Worm (Caenorhabditis elegans) whole organism, mixed stage, embryonic: ENCODE data around the gene mmcm-1.

ENCODE experiments used
- M03D4.4 ChIP-seq: sonication (generic microtip); optimal IDR thresholded peaks from 2 replicates; lab custom pipeline; 2017; ENCODE audit warnings: mild to moderate bottlenecking, missing genetic modification characterization, missing compliant biosample characterization
- bed-3 ChIP-seq: fragments of 200-800 bp; sonication (Bioruptor generic); optimal IDR thresholded peaks from 3 replicates; lab custom pipeline; 2018; ENCODE audit warnings: mild to moderate bottlenecking, missing genetic modification characterization, moderate library complexity, missing compliant biosample characterization
- blmp-1 ChIP-seq: fragments of 150-350 bp; optimal IDR thresholded peaks from 2 replicates; lab custom pipeline; 2014; ENCODE audit warnings: missing biosample characterization, missing genetic modification characterization
- ceh-39 ChIP-seq: fragments of 150-350 bp; optimal IDR thresholded peaks from 2 replicates; lab custom pipeline; 2014; ENCODE audit warnings: missing biosample characterization, missing genetic modification characterization
- ceh-43 ChIP-seq: fragments of 200-800 bp; sonication (Bioruptor generic); optimal IDR thresholded peaks from 2 replicates; lab custom pipeline; 2018; ENCODE audit warnings: mild to moderate bottlenecking, missing genetic modification characterization, moderate library complexity, missing compliant biosample characterization
- ceh-83 ChIP-seq: fragments of 200-800 bp; sonication (Bioruptor generic); optimal IDR thresholded peaks from 2 replicates; lab custom pipeline; 2018; ENCODE audit warnings: mild to moderate bottlenecking, missing genetic modification characterization, missing compliant biosample characterization
- cnd-1 ChIP-seq: fragments of 200-800 bp; sonication (Bioruptor generic); optimal IDR thresholded peaks from 2 replicates; lab custom pipeline; 2018; ENCODE audit warnings: mild to moderate bottlenecking, missing genetic modification characterization, missing compliant biosample characterization
- drap-1 ChIP-seq: fragments of 200-800 bp; sonication (Bioruptor generic); optimal IDR thresholded peaks from 3 replicates; lab custom pipeline; 2018; ENCODE audit warnings: mild to moderate bottlenecking, missing genetic modification characterization, missing compliant biosample characterization
- elt-1 ChIP-seq: sonication (generic microtip); optimal IDR thresholded peaks from 2 replicates; lab custom pipeline; 2017; ENCODE audit warnings: missing genetic modification characterization, mild to moderate bottlenecking, missing compliant biosample characterization, antibody characterized with exemption, moderate library complexity, borderline replicate concordance; ENCODE audit not compliant: insufficient read depth
- elt-3 ChIP-seq: fragments of 150-350 bp; optimal IDR thresholded peaks from 2 replicates; lab custom pipeline; 2014; ENCODE audit warnings: missing biosample characterization, missing genetic modification characterization
- ham-2 ChIP-seq: fragments of 200-800 bp; sonication (Bioruptor generic); optimal IDR thresholded peaks from 2 replicates; lab custom pipeline; 2018; ENCODE audit warnings: mild to moderate bottlenecking, missing genetic modification characterization, missing compliant biosample characterization
- lin-13 ChIP-seq: fragments of 150-350 bp; optimal IDR thresholded peaks from 2 replicates; lab custom pipeline; 2014; ENCODE audit warnings: missing biosample characterization, missing genetic modification characterization
- lin-32 ChIP-seq: fragments of 200-800 bp; sonication (Bioruptor generic); optimal IDR thresholded peaks from 2 replicates; lab custom pipeline; 2018; ENCODE audit warnings: mild to moderate bottlenecking, missing genetic modification characterization, missing compliant biosample characterization
- lsy-2 ChIP-seq: fragments of 150-350 bp; optimal IDR thresholded peaks from 2 replicates; lab custom pipeline; 2014; ENCODE audit warnings: missing biosample characterization, missing genetic modification characterization
- mab-5 ChIP-seq: fragments of 150-350 bp; optimal IDR thresholded peaks from 2 replicates; lab custom pipeline; 2014; ENCODE audit warnings: missing biosample characterization, missing genetic modification characterization
- mep-1 ChIP-seq: fragments of 150-350 bp; optimal IDR thresholded peaks from 2 replicates; lab custom pipeline; 2017; ENCODE audit warnings: missing biosample characterization, missing genetic modification reagents, missing genetic modification characterization, inconsistent platforms
- nhr-12 ChIP-seq: fragments of 150-350 bp; optimal IDR thresholded peaks from 2 replicates; lab custom pipeline; 2014; ENCODE audit warnings: missing biosample characterization, missing genetic modification characterization
- nhr-2 ChIP-seq: fragments of 150-350 bp; optimal IDR thresholded peaks from 2 replicates; lab custom pipeline; 2014; ENCODE audit warnings: missing biosample characterization, missing genetic modification characterization
- nhr-76 ChIP-seq: sonication (generic microtip); optimal IDR thresholded peaks from 2 replicates; lab custom pipeline; 2017; ENCODE audit warnings: missing biosample characterization, missing genetic modification characterization
- pha-4 ChIP-seq: fragments of 150-350 bp; optimal IDR thresholded peaks from 2 replicates; lab custom pipeline; 2018; ENCODE audit warnings: missing biosample characterization, missing genetic modification reagents, missing genetic modification characterization
- sem-2 ChIP-seq: fragments of 200-800 bp; sonication (Bioruptor generic); optimal IDR thresholded peaks from 2 replicates; lab custom pipeline; 2018; ENCODE audit warnings: mild to moderate bottlenecking, missing genetic modification characterization, missing compliant biosample characterization
- snpc-4 ChIP-seq: fragments of 150-350 bp; optimal IDR thresholded peaks from 2 replicates; lab custom pipeline; 2014; ENCODE audit warnings: missing biosample characterization, missing genetic modification characterization
- sptf-1 ChIP-seq: sonication (generic microtip); optimal IDR thresholded peaks from 2 replicates; lab custom pipeline; 2017; ENCODE audit warnings: mild to moderate bottlenecking, missing genetic modification characterization, moderate library complexity, missing compliant biosample characterization
- tbx-8 ChIP-seq: fragments of 200-800 bp; sonication (Bioruptor generic); optimal IDR thresholded peaks from 2 replicates; lab custom pipeline; 2018; ENCODE audit warnings: mild to moderate bottlenecking, missing genetic modification characterization, moderate library complexity, missing compliant biosample characterization
- unc-120 ChIP-seq: sonication (generic microtip); optimal IDR thresholded peaks from 2 replicates; lab custom pipeline; 2017; ENCODE audit warnings: missing genetic modification characterization, missing compliant biosample characterization; ENCODE audit not compliant: poor library complexity, severe bottlenecking
- unc-39 ChIP-seq: fragments of 150-350 bp; optimal IDR thresholded peaks from 2 replicates; lab custom pipeline; 2014; ENCODE audit warnings: missing biosample characterization, missing genetic modification characterization
- unc-62 ChIP-seq: fragments of 150-350 bp; optimal IDR thresholded peaks from 2 replicates; lab custom pipeline; 2014; ENCODE audit warnings: missing biosample characterization, missing genetic modification reagents, missing genetic modification characterization
- zip-8 ChIP-seq: fragments of 150-350 bp; optimal IDR thresholded peaks from 2 replicates; lab custom pipeline; 2014; ENCODE audit warnings: missing biosample characterization, missing genetic modification characterization
- ztf-11 ChIP-seq: fragments of 150-350 bp; optimal IDR thresholded peaks from 2 replicates; lab custom pipeline; 2014; ENCODE audit warnings: missing biosample characterization, missing genetic modification characterization

mmcm-1 gene

DNA sequence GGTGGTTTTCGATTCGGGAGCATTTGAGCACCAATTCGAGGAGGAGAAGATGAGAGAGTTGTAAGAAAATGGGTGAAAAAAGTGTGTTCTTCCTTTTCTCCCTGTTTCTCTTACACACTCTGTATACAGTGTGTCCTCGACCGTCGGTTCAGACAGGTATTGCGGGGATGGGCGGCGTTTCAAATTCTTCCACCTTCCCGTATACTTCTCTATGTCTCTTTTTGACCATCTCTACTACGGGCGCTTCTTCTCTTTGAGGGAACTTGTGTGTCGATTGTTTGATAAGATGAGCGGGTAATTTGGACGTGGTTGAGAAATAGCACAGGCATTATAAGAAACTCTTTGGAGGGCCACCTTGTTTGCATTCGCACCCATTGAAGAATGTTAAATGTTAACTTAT is 19.9 kb downstream of the mmcm-1 start:
- TF ChIP-seq sptf-1 (tag; lab: Kevin White, UChicago) (no peak), tbx-8 (GFP tag; lab: Kevin White, UChicago) (no peak), elt-1 (tag; lab: Kevin White, UChicago) (no peak), ceh-39 (tag; lab: Kevin White, UChicago) (no peak), unc-120 (tag; lab: Kevin White, UChicago) (no peak), ceh-83 (GFP tag; lab: Kevin White, UChicago) (no peak), nhr-76 (no peak), unc-62 (no peak), nhr-12 (tag; lab: Kevin White, UChicago) (no peak), bed-3 (GFP tag; lab: Kevin White, UChicago) (no peak), drap-1 (GFP tag; lab: Kevin White, UChicago) (no peak), ceh-43 (no peak)

DNA sequence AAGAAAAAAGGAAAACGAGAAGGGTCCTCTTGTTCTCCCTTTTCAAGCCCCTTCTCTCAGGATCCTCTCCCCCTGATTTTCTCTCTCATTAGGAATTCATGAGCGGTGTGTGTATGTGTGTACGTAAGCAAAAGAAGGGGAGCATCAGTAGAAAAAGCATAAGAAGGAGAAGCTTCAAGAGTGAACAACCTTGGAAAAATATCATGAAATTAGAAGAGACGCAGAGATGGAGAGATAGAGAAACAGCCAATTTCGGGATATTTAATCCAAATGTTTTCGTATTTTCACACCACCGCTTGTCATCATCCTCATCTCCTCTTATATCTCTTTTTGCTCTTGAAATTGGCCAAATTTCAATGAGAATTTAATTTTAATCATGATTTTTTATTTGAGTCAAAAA is 24.3 kb downstream of the mmcm-1 start:
- TF ChIP-seq mep-1 (tag; lab: Kevin White, UChicago): no peak
- no peak for TF ChIP-seq unc-120 (tag; lab: Kevin White, UChicago)
- no peak for TF ChIP-seq sptf-1 (tag; lab: Kevin White, UChicago)
- no peak for TF ChIP-seq ceh-43
- TF ChIP-seq elt-1 (tag; lab: Kevin White, UChicago): no peak
- no peak for TF ChIP-seq elt-3 (tag; lab: Kevin White, UChicago)
- no peak for TF ChIP-seq mab-5 (tag; lab: Kevin White, UChicago)
- no peak for TF ChIP-seq lin-32 (GFP tag; lab: Kevin White, UChicago)
- no peak for TF ChIP-seq nhr-2 (tag; lab: Kevin White, UChicago)
- TF ChIP-seq sem-2 (GFP tag; lab: Kevin White, UChicago): no peak
- TF ChIP-seq tbx-8 (GFP tag; lab: Kevin White, UChicago): no peak
- TF ChIP-seq M03D4.4: no peak
- TF ChIP-seq, all 35 proteins: peak for 0

DNA sequence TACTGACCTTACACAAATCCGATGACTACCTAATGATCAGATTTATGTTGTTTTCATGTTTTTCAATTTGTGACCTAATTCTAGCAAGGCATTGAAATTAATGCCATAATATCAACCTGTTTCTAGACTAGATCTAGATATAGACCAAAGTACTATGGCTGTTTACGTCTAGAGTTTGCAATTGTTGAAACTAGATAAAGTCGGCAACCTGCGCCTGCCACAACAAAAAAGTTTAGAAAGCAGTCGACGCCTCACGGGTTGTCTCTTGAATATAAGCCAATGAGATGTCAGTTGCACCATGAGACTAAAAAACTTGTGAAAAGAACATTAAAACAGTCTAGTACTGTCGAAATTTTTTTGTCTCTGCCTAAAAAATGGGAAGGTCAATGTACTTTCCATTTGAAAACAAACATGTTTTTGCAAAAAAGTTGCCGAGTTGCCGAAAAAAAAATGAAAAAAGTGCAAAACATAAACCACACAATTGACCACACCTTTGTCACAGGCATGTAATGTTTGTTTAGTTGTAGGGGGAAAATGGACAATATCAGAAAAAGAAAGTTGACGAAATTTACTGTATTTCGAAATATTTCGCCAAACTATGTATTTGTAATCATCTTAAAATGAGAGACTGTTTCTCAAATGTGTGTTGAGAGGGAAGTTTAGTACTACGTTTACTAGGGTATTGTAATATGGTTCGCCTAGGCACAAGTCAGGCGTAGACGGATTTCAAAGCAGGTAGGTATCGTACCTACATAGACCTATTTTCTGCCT is 28.3 kb downstream of the mmcm-1 start:
- TF ChIP-seq nhr-12 (tag; lab: Kevin White, UChicago) (no peak), lin-32 (GFP tag; lab: Kevin White, UChicago) (no peak), sptf-1 (tag; lab: Kevin White, UChicago) (no peak), unc-39 (no peak), pha-4 (tag; lab: Kevin White, UChicago) (no peak), cnd-1 (tag; lab: Kevin White, UChicago) (no peak), ham-2 (GFP tag; lab: Kevin White, UChicago) (no peak), blmp-1 (tag; lab: Kevin White, UChicago) (no peak), ceh-43 (no peak)

DNA sequence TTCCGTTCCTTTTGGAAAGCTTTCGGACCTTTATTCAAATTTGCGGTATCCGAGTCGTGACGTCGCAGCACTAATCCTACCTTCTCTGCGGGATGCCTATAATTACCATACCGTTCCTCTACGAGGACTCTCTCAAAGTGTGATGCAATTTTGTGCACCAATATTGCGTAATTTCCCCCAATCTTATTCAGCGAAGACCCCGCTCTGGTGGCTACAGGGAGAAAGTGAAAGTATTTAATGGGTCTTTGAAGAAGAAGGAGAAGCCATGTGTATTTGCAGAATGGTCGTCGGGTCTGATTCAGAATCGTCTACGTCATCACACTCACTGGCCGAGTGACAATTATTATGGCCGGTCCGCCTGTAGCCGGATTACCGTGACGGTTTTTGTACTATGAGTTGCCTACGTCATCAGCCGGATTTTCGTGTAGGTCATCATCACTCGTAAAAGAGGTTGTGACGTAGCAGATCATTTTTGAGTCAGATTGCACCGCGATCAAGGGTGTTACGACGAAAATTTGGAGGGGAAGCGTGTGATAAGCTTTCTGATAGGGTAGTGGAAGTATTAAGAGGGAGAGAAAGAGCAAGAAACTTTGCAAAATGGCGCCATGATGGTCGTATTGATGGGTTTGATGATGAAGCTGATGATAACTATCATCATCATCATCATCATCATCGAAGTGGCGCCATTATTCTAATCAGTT is 31.1 kb downstream of the mmcm-1 start:
- TF ChIP-seq zip-8 (peak; percentile 97), M03D4.4 (no peak), sem-2 (GFP tag; lab: Kevin White, UChicago) (no peak), ztf-11 (tag; lab: Kevin White, UChicago) (peak; percentile 3), nhr-2 (tag; lab: Kevin White, UChicago) (peak; percentile 84), sptf-1 (tag; lab: Kevin White, UChicago) (peak; percentile 6), lsy-2 (tag; lab: Kevin White, UChicago) (no peak), blmp-1 (tag; lab: Kevin White, UChicago) (no peak)

DNA sequence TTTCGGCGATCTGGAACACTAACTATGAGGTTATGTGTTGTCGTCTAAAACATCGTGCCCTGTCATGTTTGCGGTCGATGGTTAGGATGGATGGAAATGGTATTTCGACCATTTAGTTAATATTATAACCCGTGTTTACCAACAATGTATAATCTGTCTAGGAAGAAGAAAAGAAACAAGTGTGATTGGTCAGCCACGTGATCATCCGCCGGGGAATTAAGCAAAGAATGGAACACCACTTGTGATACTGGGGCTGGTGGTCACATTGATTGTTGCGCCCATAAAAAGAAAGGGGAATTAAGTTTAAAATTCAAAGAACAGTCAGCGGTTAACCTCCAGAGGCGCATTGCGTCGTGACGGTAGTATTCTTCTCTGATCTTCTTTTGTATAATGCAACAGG is 31.9 kb downstream of the mmcm-1 start:
- TF ChIP-seq elt-3 (tag; lab: Kevin White, UChicago) (no peak), snpc-4 (tag; lab: Kevin White, UChicago) (no peak), M03D4.4 (no peak), sem-2 (GFP tag; lab: Kevin White, UChicago) (no peak), lin-13 (tag; lab: Kevin White, UChicago) (no peak), elt-1 (tag; lab: Kevin White, UChicago) (no peak), sptf-1 (tag; lab: Kevin White, UChicago) (no peak), unc-120 (tag; lab: Kevin White, UChicago) (no peak), pha-4 (tag; lab: Kevin White, UChicago) (no peak), blmp-1 (tag; lab: Kevin White, UChicago) (no peak), ztf-11 (tag; lab: Kevin White, UChicago) (no peak), nhr-2 (tag; lab: Kevin White, UChicago) (no peak), drap-1 (GFP tag; lab: Kevin White, UChicago) (no peak), lin-32 (GFP tag; lab: Kevin White, UChicago) (no peak)
